Worm (Caenorhabditis elegans) whole organism, midembryonic: ENCODE measurements around the gene B0563.9.

Experiments
- T22C8.4 ChIP-seq: fragments of 200-800 bp; sonication (Bioruptor generic); IDR thresholded peaks from 2 replicates; pipeline ENCODE4 v1.3.6; 2022; ENCODE audit warnings: missing genetic modification characterization, missing compliant biosample characterization
- cog-1 ChIP-seq: sonication (generic microtip); optimal IDR thresholded peaks from 2 replicates; lab custom pipeline; 2016; ENCODE audit warnings: missing genetic modification characterization, missing compliant biosample characterization
- flt-1 ChIP-seq: fragments of 200-800 bp; sonication (Bioruptor generic); IDR thresholded peaks from 2 replicates; pipeline ENCODE4 v1.3.6; 2022; ENCODE audit warnings: missing genetic modification characterization, missing compliant biosample characterization
- klf-2 ChIP-seq: fragments of 200-800 bp; sonication (Bioruptor generic); conservative IDR thresholded peaks from 2 replicates; pipeline ENCODE4 v1.3.6; 2022; ENCODE audit warnings: missing genetic modification reagents, missing genetic modification characterization, missing compliant biosample characterization
- med-1 ChIP-seq: sonication (generic microtip); optimal IDR thresholded peaks from 2 replicates; lab custom pipeline; 2017; ENCODE audit warnings: missing genetic modification characterization, mild to moderate bottlenecking, missing compliant biosample characterization, antibody characterized with exemption, missing genetic modification reagents; ENCODE audit not compliant: insufficient read depth
- ref-1 ChIP-seq: fragments of 200-800 bp; sonication (Bioruptor generic); conservative IDR thresholded peaks from 2 replicates; pipeline ENCODE4 v1.3.6; 2022; ENCODE audit warnings: missing genetic modification reagents, missing genetic modification characterization, missing compliant biosample characterization
- tab-1 ChIP-seq: fragments of 200-800 bp; sonication (Bioruptor generic); IDR thresholded peaks from 2 replicates; pipeline ENCODE4 v1.3.6; 2022; ENCODE audit warnings: missing genetic modification characterization, missing compliant biosample characterization
- ztf-23 ChIP-seq: fragments of 200-800 bp; sonication (Bioruptor generic); IDR thresholded peaks from 2 replicates; pipeline ENCODE4 v1.3.6; 2022; ENCODE audit warnings: missing genetic modification reagents, missing genetic modification characterization, missing compliant biosample characterization
- ztf-29 ChIP-seq: fragments of 200-800 bp; sonication (Bioruptor generic); IDR thresholded peaks from 2 replicates; pipeline ENCODE4 v1.3.6; 2022; ENCODE audit warnings: missing genetic modification reagents, missing genetic modification characterization, missing compliant biosample characterization

Gene B0563.9

DNA sequence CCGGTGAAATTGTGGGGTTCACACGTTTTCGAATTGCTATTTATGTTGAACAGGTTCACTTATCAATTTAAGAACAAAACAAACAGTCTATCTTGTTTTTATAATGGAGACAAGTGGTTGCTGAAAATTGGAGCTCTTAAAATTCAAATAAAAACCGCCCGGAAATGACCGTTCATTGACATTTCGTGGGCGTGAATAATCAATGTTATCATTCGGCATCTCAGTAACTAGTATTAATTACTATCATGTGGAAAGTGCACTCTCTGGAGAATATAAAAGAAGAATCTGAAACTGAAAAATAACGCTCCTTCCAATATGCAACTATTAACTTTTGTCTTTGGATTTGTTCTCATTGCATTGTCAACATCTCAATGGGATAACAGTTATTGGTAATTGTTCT, at the start of gene B0563.9:
Gene B0563.9 (plus strand): TSS at position 301 of the 400 bp plus-strand sequence.
- TF ChIP-seq flt-1 = no peak
- TF ChIP-seq cog-1 (tag; lab: Kevin White, UChicago) = no peak

DNA sequence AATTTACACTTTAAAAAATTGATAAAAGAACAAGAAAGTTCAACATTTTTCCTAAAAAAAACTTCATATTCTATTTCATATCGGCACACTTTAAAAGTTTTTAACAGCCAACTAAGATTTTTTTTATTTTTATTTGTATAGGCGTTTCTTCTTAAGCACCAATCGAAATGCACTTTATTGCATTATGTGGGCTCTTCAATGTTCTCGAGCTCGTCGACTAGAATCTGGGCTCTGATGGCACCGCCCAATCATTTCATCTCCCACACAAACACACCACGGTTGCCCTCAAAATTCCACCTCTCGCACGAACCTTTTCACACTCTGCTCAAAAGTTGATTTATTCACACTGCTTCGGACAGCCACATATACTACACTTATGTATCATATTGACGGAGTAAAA, 30.9 kb upstream of the B0563.9 start, which contains the start of gene B0563.6:
Gene B0563.6 (plus strand): TSS at position 301 of the 400 bp plus-strand sequence.
- no peak for TF ChIP-seq ref-1 (GFP tag; lab: Robert Waterston, UW)
- no peak for TF ChIP-seq med-1 (GFP tag; lab: Kevin White, UChicago)
- TF ChIP-seq T22C8.4 (GFP tag; lab: Robert Waterston, UW) = no peak
- TF ChIP-seq ztf-23 = no peak
- no peak for TF ChIP-seq klf-2 (GFP tag; lab: Robert Waterston, UW)

DNA sequence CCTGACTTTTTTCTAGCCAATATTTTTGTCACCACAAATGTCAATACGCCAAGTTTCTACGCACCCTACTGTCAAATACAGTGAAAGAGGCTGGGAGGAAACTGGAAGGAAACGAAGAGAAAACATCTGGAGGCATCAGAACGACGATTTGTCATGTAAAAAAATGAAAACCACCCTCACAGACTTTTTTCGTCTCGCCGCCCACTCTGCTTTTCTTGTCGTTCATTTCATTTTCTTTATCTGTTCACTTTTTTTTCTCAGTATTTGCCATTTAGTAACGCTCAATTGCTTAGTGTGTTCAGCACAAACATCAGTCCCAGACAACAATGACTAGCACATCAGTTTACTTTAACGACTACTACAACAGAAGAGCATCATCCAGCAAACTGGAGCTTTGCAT, 22.5 kb upstream of the B0563.9 start, which contains the start of gene B0563.5:
Gene B0563.5 (plus strand): TSS at position 301 of the 400 bp plus-strand sequence.
- TF ChIP-seq T22C8.4 (GFP tag; lab: Robert Waterston, UW) (no peak), med-1 (GFP tag; lab: Kevin White, UChicago) (no peak), tab-1 (no peak), flt-1 (no peak), ref-1 (GFP tag; lab: Robert Waterston, UW) (no peak), cog-1 (tag; lab: Kevin White, UChicago) (no peak), ztf-29 (GFP tag; lab: Robert Waterston, UW) (no peak)

DNA sequence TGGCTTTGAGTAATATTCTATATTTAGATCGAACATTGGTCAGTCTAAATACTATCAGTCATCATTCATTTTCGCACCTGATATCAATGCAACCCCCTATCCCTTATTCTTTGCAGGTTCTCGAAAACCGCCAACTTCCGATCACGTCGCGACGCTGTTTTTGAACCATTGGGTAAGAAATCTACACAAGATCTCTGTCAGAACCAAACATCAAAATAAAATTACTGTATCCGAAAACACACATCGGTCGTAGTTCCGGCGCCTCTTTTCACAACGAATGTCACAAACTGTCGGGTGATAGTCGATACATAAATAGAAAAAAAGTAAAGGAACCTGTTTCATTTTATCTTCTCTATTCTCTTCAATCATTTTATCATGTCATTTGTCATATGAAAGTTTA, 21.4 kb upstream of the B0563.9 start:
- TF ChIP-seq cog-1 (tag; lab: Kevin White, UChicago) (no peak), ztf-23 (no peak), ref-1 (GFP tag; lab: Robert Waterston, UW) (no peak), T22C8.4 (GFP tag; lab: Robert Waterston, UW) (no peak), ztf-29 (GFP tag; lab: Robert Waterston, UW) (no peak), med-1 (GFP tag; lab: Kevin White, UChicago) (no peak), tab-1 (no peak), klf-2 (GFP tag; lab: Robert Waterston, UW) (no peak), flt-1 (no peak)

DNA sequence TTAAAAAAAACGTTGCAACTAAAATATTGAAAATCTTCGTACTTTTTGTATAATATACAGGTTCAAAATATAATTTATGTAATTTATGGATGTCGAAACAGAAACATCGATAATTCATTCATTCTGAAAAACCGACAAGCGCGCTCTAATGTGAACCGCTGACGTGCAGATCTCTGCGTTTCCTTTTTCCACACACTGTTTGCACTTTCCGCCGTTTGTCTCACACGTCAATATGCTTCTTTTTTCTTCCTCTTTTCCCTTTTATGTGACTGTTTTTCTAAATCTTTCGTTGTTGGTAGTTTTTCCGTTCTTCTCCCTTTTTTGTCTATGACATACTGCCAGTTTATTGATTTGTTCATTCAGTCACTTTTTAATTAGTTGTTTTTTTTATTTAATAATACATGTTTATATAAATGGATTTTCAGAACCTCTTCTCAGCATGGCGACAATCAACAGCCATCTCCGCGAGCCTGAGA, 18.0 kb upstream of the B0563.9 start, which contains the start of gene tmbi-4:
Gene tmbi-4 (plus strand): TSS at position 426 of the 476 bp plus-strand sequence.
- TF ChIP-seq ztf-29 (GFP tag; lab: Robert Waterston, UW) (no peak), klf-2 (GFP tag; lab: Robert Waterston, UW) (no peak), tab-1 (no peak), ztf-23 (no peak), T22C8.4 (GFP tag; lab: Robert Waterston, UW) (no peak), flt-1 (no peak), cog-1 (tag; lab: Kevin White, UChicago) (no peak), med-1 (GFP tag; lab: Kevin White, UChicago) (no peak), ref-1 (GFP tag; lab: Robert Waterston, UW) (no peak)

DNA sequence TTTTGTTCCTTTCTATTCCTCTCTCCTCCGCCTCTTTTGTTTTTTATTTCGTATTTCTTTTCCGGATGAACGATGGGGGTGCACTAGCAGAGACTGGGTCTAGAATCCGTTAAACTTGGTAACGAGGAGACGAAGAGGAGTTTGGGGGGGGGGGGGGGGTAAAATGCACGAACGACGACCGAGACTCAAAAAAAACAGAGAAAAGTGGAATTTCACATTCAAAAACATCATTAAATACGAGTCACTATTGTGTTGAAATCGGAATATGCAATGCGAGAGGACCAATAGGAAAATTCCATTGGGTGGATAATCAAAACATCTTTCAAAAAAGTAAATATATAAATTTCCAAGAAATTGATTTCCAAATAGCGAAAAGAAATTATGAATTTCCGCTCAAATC, 14.1 kb upstream of the B0563.9 start, which contains the start of gene B0563.7:
Gene B0563.7 (minus strand): TSS at position 101 of the 400 bp plus-strand sequence.
- TF ChIP-seq cog-1 (tag; lab: Kevin White, UChicago) = no peak
- TF ChIP-seq klf-2 (GFP tag; lab: Robert Waterston, UW) = no peak
- TF ChIP-seq ztf-23 = no peak
- TF ChIP-seq T22C8.4 (GFP tag; lab: Robert Waterston, UW) = no peak
- no peak for TF ChIP-seq tab-1
- no peak for TF ChIP-seq ref-1 (GFP tag; lab: Robert Waterston, UW)
- no peak for TF ChIP-seq med-1 (GFP tag; lab: Kevin White, UChicago)
- TF ChIP-seq flt-1 = no peak
- no peak for TF ChIP-seq ztf-29 (GFP tag; lab: Robert Waterston, UW)

DNA sequence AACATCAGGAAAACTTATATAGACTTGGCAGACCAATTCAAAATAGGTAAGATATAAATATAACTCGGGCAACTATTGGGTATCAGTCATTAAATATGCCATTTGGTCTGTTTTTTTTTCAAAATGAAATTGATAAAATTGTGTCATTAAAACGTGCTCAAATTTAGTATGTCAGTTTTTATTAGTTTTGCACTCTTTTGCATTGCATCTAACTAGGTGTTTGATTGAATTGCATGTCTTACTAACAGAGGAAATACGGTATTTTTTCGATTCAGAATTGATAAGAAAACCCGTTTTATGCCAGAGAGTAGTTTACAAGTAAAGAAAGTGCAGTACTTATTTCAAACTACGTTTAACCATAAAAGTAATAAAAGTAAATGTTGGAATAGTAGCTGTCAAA, 12.6 kb upstream of the B0563.9 start:
- TF ChIP-seq klf-2 (GFP tag; lab: Robert Waterston, UW) = no peak
- no peak for TF ChIP-seq ztf-23
- TF ChIP-seq T22C8.4 (GFP tag; lab: Robert Waterston, UW) = no peak
- no peak for TF ChIP-seq med-1 (GFP tag; lab: Kevin White, UChicago)
- TF ChIP-seq cog-1 (tag; lab: Kevin White, UChicago) = no peak
- TF ChIP-seq ztf-29 (GFP tag; lab: Robert Waterston, UW) = no peak
- no peak for TF ChIP-seq tab-1
- TF ChIP-seq flt-1 = no peak
- TF ChIP-seq ref-1 (GFP tag; lab: Robert Waterston, UW) = no peak

DNA sequence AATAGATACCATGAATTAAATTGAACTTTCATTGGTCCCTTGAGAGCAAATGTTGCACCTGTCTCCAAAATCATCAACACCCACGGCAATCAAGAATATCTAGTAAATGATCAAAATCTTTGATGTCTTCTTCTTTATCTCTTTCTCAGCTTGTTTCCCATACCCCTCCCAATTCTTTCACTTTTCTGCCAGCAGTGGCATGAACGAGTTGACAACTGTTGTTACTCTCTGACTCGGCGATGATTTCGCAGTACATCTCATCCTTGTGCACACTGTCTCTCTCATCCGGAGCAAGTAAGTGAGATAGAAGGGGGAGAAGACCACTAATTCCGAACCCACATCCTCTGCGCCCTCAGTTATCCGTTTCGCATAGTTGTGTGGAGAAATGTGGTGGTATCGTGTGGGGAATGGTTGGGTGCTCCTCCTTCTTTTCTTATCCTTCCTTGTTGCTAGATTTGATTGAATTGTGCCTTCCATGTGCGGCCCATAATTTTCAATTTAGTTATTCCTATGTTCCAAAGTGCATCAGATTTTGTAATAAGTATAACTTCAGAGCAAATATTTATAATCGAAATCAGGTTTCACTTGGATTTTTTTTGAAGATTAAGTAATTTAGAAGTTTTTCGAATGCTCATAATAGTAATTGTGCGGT, 7.0 kb upstream of the B0563.9 start:
- TF ChIP-seq ztf-23 (no peak), ref-1 (GFP tag; lab: Robert Waterston, UW) (no peak), T22C8.4 (GFP tag; lab: Robert Waterston, UW) (no peak), flt-1 (no peak)

DNA sequence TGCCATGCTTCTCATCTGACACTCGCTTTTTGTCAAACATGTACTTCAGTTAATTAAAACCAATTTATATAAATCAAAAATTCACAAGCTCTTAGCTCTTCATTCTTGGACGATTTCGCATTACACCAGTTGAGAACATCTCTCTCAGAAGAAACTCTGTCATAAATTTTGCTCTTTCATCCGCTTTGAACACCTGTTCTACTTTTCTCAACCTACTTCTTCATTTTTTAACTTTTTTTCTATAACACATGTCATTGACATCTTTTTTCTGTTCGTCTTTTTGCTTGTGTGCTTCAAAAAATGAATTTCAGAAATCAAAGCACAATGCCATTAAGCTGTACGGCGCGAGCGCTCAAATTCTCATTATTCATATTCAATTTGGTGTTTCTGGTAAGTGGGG, 5.5 kb upstream of the B0563.9 start, which contains the start of gene tsp-11:
Gene tsp-11 (plus strand): TSS at position 301 of the 400 bp plus-strand sequence.
- no peak for TF ChIP-seq med-1 (GFP tag; lab: Kevin White, UChicago)
- TF ChIP-seq tab-1 = no peak
- no peak for TF ChIP-seq klf-2 (GFP tag; lab: Robert Waterston, UW)
- TF ChIP-seq flt-1 = no peak
- no peak for TF ChIP-seq ref-1 (GFP tag; lab: Robert Waterston, UW)
- no peak for TF ChIP-seq T22C8.4 (GFP tag; lab: Robert Waterston, UW)
- no peak for TF ChIP-seq ztf-29 (GFP tag; lab: Robert Waterston, UW)
- TF ChIP-seq cog-1 (tag; lab: Kevin White, UChicago) = no peak
- TF ChIP-seq ztf-23 = no peak

DNA sequence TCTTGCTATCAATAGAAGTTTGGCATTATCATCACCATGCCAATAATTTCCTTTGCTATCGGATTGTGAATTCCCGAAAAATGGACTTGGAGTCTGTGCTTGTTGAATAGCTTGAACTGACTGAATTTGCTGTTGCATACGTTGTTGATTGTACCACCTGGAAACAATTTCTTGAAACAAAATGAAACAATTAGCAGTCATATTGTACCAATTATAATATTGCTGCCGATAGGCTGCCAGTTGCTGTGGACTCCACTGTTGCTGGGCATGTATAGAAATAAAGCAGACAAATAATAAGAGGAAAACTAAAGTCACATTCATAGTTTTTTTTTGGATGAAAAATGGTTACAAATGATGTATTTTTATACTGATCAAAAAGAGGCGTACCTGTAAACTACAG, 1.4 kb upstream of the B0563.9 start, which contains the start of gene B0563.10:
Gene B0563.10 (minus strand): TSS at position 325 of the 400 bp plus-strand sequence.
- TF ChIP-seq ref-1 (GFP tag; lab: Robert Waterston, UW) = no peak
- TF ChIP-seq ztf-23 = no peak
- TF ChIP-seq T22C8.4 (GFP tag; lab: Robert Waterston, UW) = no peak
- no peak for TF ChIP-seq flt-1
- TF ChIP-seq med-1 (GFP tag; lab: Kevin White, UChicago) = no peak
- no peak for TF ChIP-seq ztf-29 (GFP tag; lab: Robert Waterston, UW)
- no peak for TF ChIP-seq klf-2 (GFP tag; lab: Robert Waterston, UW)
- no peak for TF ChIP-seq cog-1 (tag; lab: Kevin White, UChicago)
- no peak for TF ChIP-seq tab-1
